Worm (Caenorhabditis elegans): ENCODE data around the gene F44E7.4.

F44E7.4 gene

DNA sequence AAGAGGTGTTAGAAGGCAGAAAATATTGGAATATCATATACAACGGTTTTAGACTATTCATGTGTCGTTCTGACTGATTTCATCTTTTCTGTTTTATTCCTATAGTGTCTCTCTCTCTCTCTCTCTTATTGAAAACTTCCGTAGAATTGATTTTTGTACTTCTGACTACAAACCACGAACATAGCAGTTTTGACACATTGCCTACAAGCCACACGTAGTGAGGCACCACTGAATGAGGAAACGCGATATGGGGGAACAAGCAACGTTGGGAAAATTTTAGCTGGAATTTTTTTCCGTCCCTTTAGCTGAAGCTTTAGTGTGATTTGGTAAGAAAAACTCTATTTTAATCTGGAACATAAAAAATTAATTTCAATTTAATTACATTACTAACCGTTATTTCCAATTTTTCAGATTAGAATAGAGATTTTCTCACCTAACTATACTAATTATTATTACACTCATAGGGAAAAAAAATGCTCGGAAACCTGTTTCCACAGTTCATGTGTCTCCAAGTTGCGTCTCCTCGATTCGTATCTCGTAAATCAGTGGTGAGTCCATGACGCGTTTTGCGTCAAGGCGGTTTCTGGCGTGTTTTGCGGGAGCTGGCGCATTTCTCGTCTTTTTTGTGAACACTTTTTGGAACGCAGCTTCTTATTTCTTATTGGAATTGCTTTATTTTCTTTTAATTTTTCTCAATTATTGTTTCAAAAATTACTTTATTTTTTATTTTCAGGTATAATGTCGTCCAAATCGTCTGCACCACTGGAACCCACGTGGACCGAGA is 13.9 kb upstream of the F44E7.4 start, which contains the start of the genes nhr-142 and F44E7.9 (continued):
- TF ChIP-seq aly-2 (tag; optimal IDR thresholded peaks at IDR 0.05), result no peak
- TF ChIP-seq gei-8 (GFP tag; optimal IDR thresholded peaks at IDR 0.05), result no peak
- no peak for TF ChIP-seq zag-1 (tag; optimal IDR thresholded peaks at IDR 0.05)
- TF ChIP-seq set-16 (GFP tag; IDR thresholded peaks at IDR 0.05), result no peak
- TF ChIP-seq lsy-2 (tag; optimal IDR thresholded peaks at IDR 0.05), result peak; percentile 33 to 89
- TF ChIP-seq lin-29 (GFP tag; IDR thresholded peaks at IDR 0.05), result 0 out of 2 replicates have a peak, but pooled peaks have one; percentile 52
- TF ChIP-seq snpc-4 (tag; optimal IDR thresholded peaks at IDR 0.05), result no peak
- peak; percentile 59 for TF ChIP-seq hlh-30 (tag; optimal IDR thresholded peaks at IDR 0.05; ENCODE audit: insufficient read depth)
- TF ChIP-seq ctbp-1 (GFP tag; IDR thresholded peaks at IDR 0.05), result peak; percentile 67
- TF ChIP-seq ceh-32 (tag; optimal IDR thresholded peaks at IDR 0.05; ENCODE audit: poor library complexity), result no peak
- peak; percentile 77 for TF ChIP-seq dmd-6 (GFP tag; IDR thresholded peaks at IDR 0.05)
- peak; percentile 82 for TF ChIP-seq dve-1 (tag; optimal IDR thresholded peaks at IDR 0.05; ENCODE audit: insufficient read depth)
- no peak for TF ChIP-seq nhr-76 (tag; optimal IDR thresholded peaks at IDR 0.05)
- no peak for TF ChIP-seq Y75B8A.6 (GFP tag; IDR thresholded peaks at IDR 0.05)
- peak; percentile 91 for TF ChIP-seq nhr-6 (tag; optimal IDR thresholded peaks at IDR 0.05)
- TF ChIP-seq saeg-2 (GFP tag; IDR thresholded peaks at IDR 0.05), result 0 out of 2 replicates have a peak, but pooled peaks have one; percentile 36
- peak; percentile 84 for TF ChIP-seq T26A8.4 (GFP tag; IDR thresholded peaks at IDR 0.05)
- no peak for TF ChIP-seq attf-4 (tag; optimal IDR thresholded peaks at IDR 0.05)
- peak; percentile 37 for TF ChIP-seq duxl-1 (tag; optimal IDR thresholded peaks at IDR 0.05; ENCODE audit: poor library complexity)
- no peak for TF ChIP-seq daf-16 (GFP tag; optimal IDR thresholded peaks at IDR 0.05)
- TF ChIP-seq daf-16 (tag; optimal IDR thresholded peaks at IDR 0.05), result peak; percentile 49
- peak; percentile 92 for TF ChIP-seq nhr-102 (tag; optimal IDR thresholded peaks at IDR 0.05)
- TF ChIP-seq php-3 (GFP tag; IDR thresholded peaks at IDR 0.05), result no peak
- 0 out of 2 replicates have a peak, but pooled peaks have one; percentile 12 for TF ChIP-seq egl-43 (GFP tag; IDR thresholded peaks at IDR 0.05)
- peak; percentile 100 for TF ChIP-seq nhr-28 (tag; optimal IDR thresholded peaks at IDR 0.05)
- no peak for TF ChIP-seq daf-8 (GFP tag; IDR thresholded peaks at IDR 0.05)
- TF ChIP-seq rbr-2 (tag; optimal IDR thresholded peaks at IDR 0.05), result peak; percentile 89
- peak; percentile 44; the same call in 1 of the 2 replicates for TF ChIP-seq vab-7 (GFP tag; IDR thresholded peaks at IDR 0.05)
- peak; percentile 83 for TF ChIP-seq dpl-1 (GFP tag; optimal IDR thresholded peaks at IDR 0.05)
- no peak for TF ChIP-seq lin-15B (tag; optimal IDR thresholded peaks at IDR 0.05)
- peak; percentile 76 for TF ChIP-seq arid-1 (GFP tag; conservative IDR thresholded peaks at IDR 0.05)
- TF ChIP-seq nhr-11 (tag; optimal IDR thresholded peaks at IDR 0.05), result peak; percentile 82
- no peak for TF ChIP-seq unc-62 (GFP tag; optimal IDR thresholded peaks at IDR 0.05 in 1 of 2)
- no peak for TF ChIP-seq unc-62 (tag; optimal IDR thresholded peaks at IDR 0.05)
- 0 out of 2 replicates have a peak, but pooled peaks have one; percentile 54 for TF ChIP-seq zfp-3 (GFP tag; conservative IDR thresholded peaks at IDR 0.05)
- peak; percentile 70 for TF ChIP-seq spr-3 (GFP tag; optimal IDR thresholded peaks at IDR 0.05)
- TF ChIP-seq lin-39 (tag; optimal IDR thresholded peaks at IDR 0.05), result no peak
- peak; percentile 34; the same call in 1 of the 2 replicates for TF ChIP-seq nhr-42 (GFP tag; IDR thresholded peaks at IDR 0.05)
- TF ChIP-seq F44E2.7 (GFP tag; IDR thresholded peaks at IDR 0.05), result no peak
- no peak for TF ChIP-seq ama-1 (optimal IDR thresholded peaks at IDR 0.05)
- peak; percentile 61 for TF ChIP-seq F37D6.2 (tag; optimal IDR thresholded peaks at IDR 0.05)
- TF ChIP-seq mes-2 (tag; optimal IDR thresholded peaks at IDR 0.05; ENCODE audit: poor library complexity, severe bottlenecking), result peak; percentile 95
- no peak for TF ChIP-seq madf-5 (GFP tag; IDR thresholded peaks at IDR 0.05)
- TF ChIP-seq pha-4 (GFP tag; IDR thresholded peaks at IDR 0.05), result peak; percentile 71
- TF ChIP-seq pha-4 (tag; optimal IDR thresholded peaks at IDR 0.05), result no peak
- no peak for TF ChIP-seq daf-12 (tag; optimal IDR thresholded peaks at IDR 0.05)
- no peak for TF ChIP-seq nhr-237 (tag; optimal IDR thresholded peaks at IDR 0.05)
- TF ChIP-seq nhr-41 (GFP tag; IDR thresholded peaks at IDR 0.05), result no peak
- TF ChIP-seq ztf-7 (tag; optimal IDR thresholded peaks at IDR 0.05), result peak; percentile 80
- peak; percentile 84 for TF ChIP-seq nhr-77 (tag; optimal IDR thresholded peaks at IDR 0.05)
